Worm (Caenorhabditis elegans) whole organism, early embryonic: ENCODE measurements around the gene T26C12.2.
A peak's percentile ranks its signal among the peaks of the same experiment; 100 is the strongest.

ENCODE experiments used
- B0310.2 ChIP-seq: sonication (generic microtip); optimal IDR thresholded peaks from 2 replicates; lab custom pipeline; 2016; ENCODE audit warnings: mild to moderate bottlenecking, missing genetic modification characterization, missing compliant biosample characterization
- F13C5.2 ChIP-seq: sonication (generic microtip); optimal IDR thresholded peaks from 2 replicates; lab custom pipeline; 2017; ENCODE audit warnings: mild to moderate bottlenecking, missing genetic modification characterization, inconsistent platforms, missing compliant biosample characterization
- aly-1 ChIP-seq: sonication (generic microtip); optimal IDR thresholded peaks from 2 replicates; lab custom pipeline; 2016; ENCODE audit warnings: missing genetic modification characterization, missing compliant biosample characterization
- ama-1 ChIP-seq: fragments of 150-350 bp; optimal IDR thresholded peaks from 2 replicates; lab custom pipeline; 2014
- ceh-13 ChIP-seq: fragments of 200-800 bp; sonication (Bioruptor generic); optimal IDR thresholded peaks from 2 replicates; lab custom pipeline; 2018; ENCODE audit warnings: mild to moderate bottlenecking, missing genetic modification characterization, missing compliant biosample characterization
- ceh-36 ChIP-seq: sonication (generic microtip); optimal IDR thresholded peaks from 2 replicates; lab custom pipeline; 2016; ENCODE audit warnings: missing genetic modification characterization, inconsistent platforms, missing compliant biosample characterization
- ets-7 ChIP-seq: sonication (generic microtip); optimal IDR thresholded peaks from 2 replicates; lab custom pipeline; 2016; ENCODE audit warnings: missing genotype, missing genetic modification characterization, missing compliant biosample characterization
- flt-1 ChIP-seq: fragments of 200-800 bp; sonication (Bioruptor generic); IDR thresholded peaks from 2 replicates; pipeline ENCODE4 v1.3.6; 2022; ENCODE audit warnings: missing genetic modification characterization, missing compliant biosample characterization
- hmbx-1 ChIP-seq: sonication (generic microtip); optimal IDR thresholded peaks from 2 replicates; lab custom pipeline; 2016; ENCODE audit warnings: mild to moderate bottlenecking, missing genetic modification characterization, missing compliant biosample characterization
- hmg-4 ChIP-seq: fragments of 200-800 bp; sonication (Bioruptor generic); optimal IDR thresholded peaks from 2 replicates; lab custom pipeline; 2018; ENCODE audit warnings: mild to moderate bottlenecking, missing genetic modification characterization, missing compliant biosample characterization
- hnd-1 ChIP-seq: sonication (generic microtip); optimal IDR thresholded peaks from 2 replicates; lab custom pipeline; 2016; ENCODE audit warnings: missing genetic modification characterization, missing compliant biosample characterization
- pes-1 ChIP-seq: fragments of 200-800 bp; sonication (Bioruptor generic); IDR thresholded peaks from 2 replicates; pipeline ENCODE4 v1.3.6; 2022; ENCODE audit warnings: missing genetic modification reagents, missing genetic modification characterization, missing compliant biosample characterization
- scrt-1 ChIP-seq: fragments of 200-800 bp; sonication (Bioruptor generic); IDR thresholded peaks from 2 replicates; pipeline ENCODE4 v1.3.6; 2022; ENCODE audit warnings: missing genetic modification characterization, missing compliant biosample characterization
- sea-1 ChIP-seq: fragments of 200-800 bp; sonication (Bioruptor generic); conservative IDR thresholded peaks from 2 replicates; pipeline ENCODE4 v1.3.6; 2022; ENCODE audit warnings: missing genetic modification characterization, missing compliant biosample characterization
- tbx-11 ChIP-seq: fragments of 200-800 bp; sonication (Bioruptor generic); IDR thresholded peaks from 2 replicates; pipeline ENCODE4 v1.3.6; 2022; ENCODE audit warnings: missing genetic modification characterization, missing compliant biosample characterization
- tbx-37 ChIP-seq: fragments of 200-800 bp; sonication (Bioruptor generic); conservative IDR thresholded peaks from 2 replicates; pipeline ENCODE4 v1.3.6; 2022; ENCODE audit warnings: missing genetic modification reagents, missing genetic modification characterization, missing compliant biosample characterization
- tra-4 ChIP-seq: sonication (generic microtip); optimal IDR thresholded peaks from 2 replicates; lab custom pipeline; 2017; ENCODE audit warnings: missing genetic modification characterization, missing compliant biosample characterization

The T26C12.2 gene

DNA sequence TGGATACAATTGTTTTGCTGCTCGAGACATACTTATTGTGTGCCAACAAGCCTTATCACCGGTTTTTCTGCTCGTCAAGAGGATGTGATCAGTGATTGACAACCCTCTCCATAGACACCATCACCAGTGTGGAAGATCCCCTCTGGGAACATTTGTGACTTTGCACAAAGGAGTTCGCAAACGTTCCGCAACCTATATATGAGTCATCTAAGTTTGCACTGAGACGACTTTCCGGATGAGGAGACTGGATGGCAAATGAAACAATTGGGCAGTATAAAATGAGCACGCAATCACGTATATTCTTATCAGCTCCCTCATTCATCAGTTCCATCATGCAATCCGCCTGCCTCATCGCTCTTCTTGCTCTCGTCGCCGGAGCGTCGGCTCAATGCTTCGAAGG is 34.9 kb upstream of the T26C12.2 start, which contains the start of gene W08E12.5:
Gene W08E12.5, plus strand, starts transcription at position 301 of the 400 bp plus-strand sequence.
- TF ChIP-seq flt-1 (GFP tag; lab: Robert Waterston, UW) (no peak), tbx-37 (GFP tag; lab: Robert Waterston, UW) (no peak), F13C5.2 (no peak), hnd-1 (tag; lab: Kevin White, UChicago) (no peak), tra-4 (tag; lab: Kevin White, UChicago) (no peak), B0310.2 (tag; lab: Kevin White, UChicago) (no peak)

DNA sequence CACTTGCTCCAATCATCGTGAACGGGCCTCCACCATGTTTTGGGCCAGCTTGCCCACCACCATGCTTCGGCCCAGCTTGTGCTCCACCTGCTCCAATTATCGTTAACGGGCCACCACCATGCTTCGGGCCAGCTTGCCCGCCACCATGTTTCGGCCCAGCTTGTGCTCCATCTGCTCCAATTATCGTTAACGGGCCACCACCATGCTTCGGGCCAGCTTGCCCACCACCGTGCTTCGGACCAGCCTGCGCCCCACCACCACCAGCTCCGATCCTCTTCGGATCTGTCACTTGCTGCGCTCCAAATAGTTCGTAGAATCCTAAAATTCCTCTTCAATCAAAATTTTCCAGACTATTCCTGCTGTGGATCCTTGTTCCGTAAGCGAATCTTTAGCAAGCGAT is 33.7 kb upstream of the T26C12.2 start:
- TF ChIP-seq sea-1 (GFP tag; lab: Robert Waterston, UW) (0 out of 2 replicates have a peak, but pooled peaks have one; percentile 29), ets-7 (tag; lab: Kevin White, UChicago) (no peak)

DNA sequence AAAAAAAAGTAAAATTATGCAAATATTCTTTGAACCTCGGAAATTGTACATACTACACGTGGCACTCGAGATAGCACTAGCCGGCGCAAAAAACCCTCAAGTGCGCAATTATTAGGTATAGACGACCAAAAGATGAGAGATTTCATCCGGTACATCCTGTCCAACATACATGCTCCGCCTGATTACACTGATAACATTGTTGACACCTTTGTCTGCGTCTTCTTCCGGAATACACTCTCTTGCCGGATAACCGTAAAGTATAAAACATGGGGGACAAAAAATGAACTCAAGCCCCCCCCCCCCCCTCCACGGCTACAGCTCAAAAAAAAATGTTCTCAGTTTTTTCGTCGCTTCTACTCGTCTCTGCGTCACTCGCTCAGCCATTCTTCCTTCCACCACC is 32.7 kb upstream of the T26C12.2 start, which contains the start of gene W08E12.6:
Gene W08E12.6, plus strand, starts transcription at position 301 of the 400 bp plus-strand sequence.
- TF ChIP-seq scrt-1 (GFP tag; lab: Robert Waterston, UW), result no peak
- no peak for TF ChIP-seq ama-1
- no peak for TF ChIP-seq flt-1 (GFP tag; lab: Robert Waterston, UW)
- TF ChIP-seq tbx-11 (GFP tag; lab: Robert Waterston, UW), result no peak
- no peak for TF ChIP-seq F13C5.2
- no peak for TF ChIP-seq ceh-36 (tag; lab: Kevin White, UChicago)
- no peak for TF ChIP-seq B0310.2 (tag; lab: Kevin White, UChicago)
- TF ChIP-seq tbx-37 (GFP tag; lab: Robert Waterston, UW), result no peak
- TF ChIP-seq ets-7 (tag; lab: Kevin White, UChicago), result no peak
- no peak for TF ChIP-seq hnd-1 (tag; lab: Kevin White, UChicago)

DNA sequence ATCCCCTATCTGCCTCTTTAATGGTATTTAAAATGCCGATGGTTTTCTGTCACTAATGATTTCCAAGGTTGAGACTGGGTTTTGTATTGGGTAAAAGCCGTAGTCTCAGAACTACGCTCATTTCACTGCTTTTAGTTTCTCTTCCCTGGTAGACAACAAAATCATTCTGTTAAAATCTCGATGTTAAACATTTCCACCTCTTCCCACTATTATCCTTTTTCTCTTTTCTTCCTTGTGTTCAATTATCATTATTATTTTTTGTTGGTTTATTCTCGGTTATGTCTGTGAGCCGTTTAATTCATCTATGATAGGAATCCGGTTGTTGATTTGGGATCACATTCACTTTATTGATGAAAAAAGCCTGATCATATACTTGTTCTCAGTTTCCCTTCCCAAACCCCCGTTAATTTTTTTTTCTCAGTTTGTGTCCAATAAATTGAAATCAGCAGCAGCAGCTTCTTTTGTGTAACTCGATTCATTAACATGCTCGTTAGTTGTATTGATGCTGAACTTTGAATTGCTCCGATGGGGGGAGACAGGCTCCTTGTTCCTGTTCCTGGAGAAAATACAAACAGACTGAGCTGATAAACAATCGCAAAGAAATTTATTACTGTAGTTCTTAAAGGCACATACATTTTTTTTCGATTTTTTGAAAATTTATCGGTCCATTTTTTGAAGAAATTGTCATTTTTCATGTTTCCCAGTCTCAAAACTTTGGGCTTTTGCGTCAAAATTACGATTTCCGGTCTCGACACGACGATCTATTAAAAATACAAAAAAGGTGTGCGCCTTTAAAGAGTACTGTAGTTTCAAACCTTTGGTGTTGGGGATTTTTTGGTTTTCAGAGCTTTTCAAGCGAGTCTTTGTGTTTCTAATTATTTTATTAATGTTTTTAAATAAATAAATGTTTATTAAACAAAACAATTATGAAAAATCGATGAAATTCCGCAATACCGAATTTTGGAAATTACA is 31.3 kb upstream of the T26C12.2 start:
- TF ChIP-seq scrt-1 (GFP tag; lab: Robert Waterston, UW), result no peak
- no peak for TF ChIP-seq hmg-4
- TF ChIP-seq F13C5.2, result no peak
- TF ChIP-seq ets-7 (tag; lab: Kevin White, UChicago), result no peak
- no peak for TF ChIP-seq B0310.2 (tag; lab: Kevin White, UChicago)
- no peak for TF ChIP-seq ceh-13 (GFP tag; lab: Kevin White, UChicago)
- no peak for TF ChIP-seq ceh-36 (tag; lab: Kevin White, UChicago)
- no peak for TF ChIP-seq tbx-11 (GFP tag; lab: Robert Waterston, UW)

DNA sequence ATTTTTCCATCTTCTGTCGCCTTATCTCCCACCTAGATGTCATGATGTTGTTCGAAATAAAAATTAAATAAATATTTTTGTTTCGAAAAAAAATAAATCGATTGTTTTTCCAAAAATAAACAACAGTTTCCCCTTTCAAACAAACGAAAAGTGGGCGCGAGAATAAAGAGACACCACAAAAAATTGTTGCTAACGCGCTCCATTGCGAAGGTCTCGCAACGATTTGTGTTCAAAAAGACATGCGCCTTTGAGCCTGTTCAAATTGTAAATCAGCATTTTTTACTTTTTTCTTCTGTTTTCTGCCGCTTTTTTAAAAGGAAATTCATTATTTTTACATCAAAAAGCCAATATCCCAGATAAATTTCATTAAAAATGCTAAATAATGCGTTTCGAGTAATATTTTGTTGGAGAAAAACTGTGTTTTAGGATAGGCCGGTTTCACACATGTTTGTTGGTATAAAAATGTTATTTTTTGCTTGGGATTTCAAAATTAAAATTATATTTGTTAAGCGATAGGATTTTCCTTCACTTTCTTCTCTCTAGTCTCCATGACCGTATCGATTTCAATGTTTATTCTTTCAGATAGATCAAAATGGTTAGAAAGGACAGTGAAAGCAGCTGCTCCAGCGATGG is 29.1 kb upstream of the T26C12.2 start, which contains the start of gene W08E12.7:
Gene W08E12.7, plus strand, starts transcription at position 583 of the 633 bp plus-strand sequence.
- peak; percentile 23 for TF ChIP-seq hmg-4
- peak; percentile 65 for TF ChIP-seq scrt-1 (GFP tag; lab: Robert Waterston, UW)
- TF ChIP-seq hnd-1 (tag; lab: Kevin White, UChicago), result peak; percentile 16
- peak; percentile 83 for TF ChIP-seq F13C5.2
- no peak for TF ChIP-seq ama-1
- no peak for TF ChIP-seq ets-7 (tag; lab: Kevin White, UChicago)
- TF ChIP-seq tbx-37 (GFP tag; lab: Robert Waterston, UW), result 0 out of 2 replicates have a peak, but pooled peaks have one; percentile 19
- peak; percentile 20; the same call in 1 of the 2 replicates for TF ChIP-seq flt-1 (GFP tag; lab: Robert Waterston, UW)
- TF ChIP-seq ceh-13 (GFP tag; lab: Kevin White, UChicago), result peak; percentile 20
- no peak for TF ChIP-seq hmbx-1
- peak; percentile 38; the same call in 1 of the 2 replicates for TF ChIP-seq sea-1 (GFP tag; lab: Robert Waterston, UW)
- TF ChIP-seq pes-1 (GFP tag; lab: Robert Waterston, UW), result peak; percentile 74
- peak; percentile 64; the same call in 1 of the 2 replicates for TF ChIP-seq tbx-11 (GFP tag; lab: Robert Waterston, UW)

DNA sequence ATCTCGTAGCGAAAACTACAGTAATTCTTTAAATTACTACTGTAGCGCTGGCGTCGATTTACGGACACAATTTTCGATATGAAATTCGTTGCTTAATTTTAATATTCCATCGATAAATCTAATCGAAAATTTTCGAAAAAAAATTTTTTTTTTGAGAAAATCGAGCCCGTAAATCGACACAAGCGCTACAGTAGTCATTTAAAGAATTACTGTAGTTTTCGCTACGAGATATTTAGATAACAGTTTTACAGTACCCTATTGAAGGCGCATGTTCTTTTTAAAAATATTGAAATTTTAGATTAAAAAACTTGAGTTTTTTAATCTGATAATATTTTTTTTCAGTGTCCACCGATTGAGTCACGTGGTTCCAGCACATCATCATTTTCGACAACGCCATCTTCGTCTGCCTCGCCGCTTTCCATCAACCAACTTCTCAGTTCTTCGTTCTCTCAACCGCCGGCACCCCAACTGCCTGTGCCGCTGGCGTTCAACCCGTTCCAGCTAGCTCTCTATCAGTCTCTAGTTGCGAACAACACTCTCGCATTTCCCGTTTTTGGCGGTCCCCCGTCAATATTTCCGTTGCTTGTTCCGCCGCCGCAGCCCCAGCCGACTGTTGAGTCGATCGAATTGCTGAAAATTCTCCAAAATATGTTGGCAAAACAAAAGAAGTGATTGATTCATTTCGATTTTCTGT is 28.4 kb upstream of the T26C12.2 start:
- TF ChIP-seq ceh-13 (GFP tag; lab: Kevin White, UChicago) (no peak), F13C5.2 (no peak), hmbx-1 (no peak), tbx-37 (GFP tag; lab: Robert Waterston, UW) (no peak), B0310.2 (tag; lab: Kevin White, UChicago) (no peak), aly-1 (no peak), scrt-1 (GFP tag; lab: Robert Waterston, UW) (no peak), ama-1 (no peak), flt-1 (GFP tag; lab: Robert Waterston, UW) (no peak)

DNA sequence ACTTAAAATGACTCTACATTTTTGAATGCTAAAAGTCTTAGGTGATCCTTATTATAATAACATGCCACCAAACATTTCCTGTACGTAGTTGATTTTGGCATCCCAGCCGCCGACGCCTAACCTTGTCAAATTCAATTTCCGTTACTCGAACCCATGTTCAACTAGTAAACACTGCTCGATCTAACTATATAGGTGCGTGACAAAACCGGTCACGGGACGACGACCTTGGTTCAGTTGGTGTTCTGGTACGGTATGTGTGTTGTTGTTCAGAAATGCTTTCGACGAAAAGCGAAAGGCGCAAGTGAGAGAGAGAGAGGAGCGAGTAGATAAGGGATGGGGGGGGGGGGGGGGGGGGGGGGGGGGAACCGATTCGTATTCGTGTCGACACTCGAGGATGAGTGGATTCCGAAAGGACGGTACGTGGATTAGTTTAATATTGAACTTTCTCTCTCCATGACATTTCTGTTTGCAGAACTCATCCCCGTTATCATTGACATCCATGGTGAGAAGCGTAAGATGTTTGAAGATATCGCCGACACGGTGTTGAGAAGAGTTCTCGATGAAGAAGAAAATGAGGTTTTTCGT is 26.5 kb upstream of the T26C12.2 start, which contains the start of gene W08E12.8:
Gene W08E12.8, plus strand, starts transcription at position 395 of the 585 bp plus-strand sequence.
- no peak for TF ChIP-seq ceh-13 (GFP tag; lab: Kevin White, UChicago)
- no peak for TF ChIP-seq hmbx-1
- no peak for TF ChIP-seq scrt-1 (GFP tag; lab: Robert Waterston, UW)
- no peak for TF ChIP-seq hmg-4
- no peak for TF ChIP-seq ama-1
- no peak for TF ChIP-seq pes-1 (GFP tag; lab: Robert Waterston, UW)
- no peak for TF ChIP-seq B0310.2 (tag; lab: Kevin White, UChicago)
- TF ChIP-seq ets-7 (tag; lab: Kevin White, UChicago), result no peak
- TF ChIP-seq tbx-11 (GFP tag; lab: Robert Waterston, UW), result no peak
- no peak for TF ChIP-seq tbx-37 (GFP tag; lab: Robert Waterston, UW)
- TF ChIP-seq flt-1 (GFP tag; lab: Robert Waterston, UW), result no peak
- TF ChIP-seq aly-1, result no peak
- TF ChIP-seq F13C5.2, result no peak
- TF ChIP-seq tra-4 (tag; lab: Kevin White, UChicago), result no peak
- no peak for TF ChIP-seq hnd-1 (tag; lab: Kevin White, UChicago)
- TF ChIP-seq ceh-36 (tag; lab: Kevin White, UChicago), result no peak
- no peak for TF ChIP-seq sea-1 (GFP tag; lab: Robert Waterston, UW)
